Worm (Caenorhabditis elegans) whole organism, young adult: ENCODE results near the gene srw-1.

Experiments used
- B0019.2 ChIP-seq: fragments of 200-800 bp; sonication (Bioruptor generic); conservative IDR thresholded peaks from 2 replicates; pipeline ENCODE4 v1.3.6; 2022; ENCODE audit warnings: missing genetic modification reagents, missing genetic modification characterization, missing compliant biosample characterization
- B0261.1 ChIP-seq: sonication (generic microtip); optimal IDR thresholded peaks from 2 replicates; lab custom pipeline; 2016; ENCODE audit warnings: mild to moderate bottlenecking, missing genetic modification characterization, moderate library complexity, missing compliant biosample characterization
- F10E7.11 ChIP-seq: sonication (generic microtip); optimal IDR thresholded peaks from 2 replicates; lab custom pipeline; 2017; ENCODE audit warnings: mild to moderate bottlenecking, missing genetic modification characterization, moderate library complexity, missing compliant biosample characterization
- F23B12.7 ChIP-seq: sonication (generic microtip); optimal IDR thresholded peaks from 2 replicates; lab custom pipeline; 2017; ENCODE audit warnings: missing genetic modification characterization, mild to moderate bottlenecking, missing compliant biosample characterization, antibody characterized with exemption, moderate library complexity; ENCODE audit not compliant: insufficient read depth
- Y53F4B.3 ChIP-seq: fragments of 200-800 bp; sonication (Bioruptor generic); IDR thresholded peaks from 2 replicates; pipeline ENCODE4 v1.3.6; 2022; ENCODE audit warnings: missing genetic modification reagents, missing genetic modification characterization, missing compliant biosample characterization
- Y56A3A.18 ChIP-seq: fragments of 200-800 bp; sonication (Bioruptor generic); IDR thresholded peaks from 2 replicates; pipeline ENCODE4 v1.3.6; 2022; ENCODE audit warnings: missing genetic modification reagents, missing genetic modification characterization, missing compliant biosample characterization
- aptf-2 ChIP-seq: fragments of 200-800 bp; sonication (Bioruptor generic); conservative IDR thresholded peaks from 2 replicates; pipeline ENCODE4 v1.3.6; 2022; ENCODE audit warnings: missing genetic modification reagents, missing genetic modification characterization, missing compliant biosample characterization
- athp-1 ChIP-seq: sonication (generic microtip); optimal IDR thresholded peaks from 2 replicates; lab custom pipeline; 2017; ENCODE audit warnings: mild to moderate bottlenecking, missing genetic modification characterization, missing compliant biosample characterization
- attf-3 ChIP-seq: fragments of 200-800 bp; sonication (Bioruptor generic); conservative IDR thresholded peaks from 2 replicates; pipeline ENCODE4 v1.3.6; 2022; ENCODE audit warnings: missing genetic modification reagents, missing genetic modification characterization, missing compliant biosample characterization
- bed-2 ChIP-seq: fragments of 200-800 bp; sonication (Bioruptor generic); IDR thresholded peaks from 2 replicates; pipeline ENCODE4 v1.3.6; 2022; ENCODE audit warnings: missing genetic modification reagents, missing genetic modification characterization, missing compliant biosample characterization
- cebp-1 ChIP-seq, 2 experiments: fragments of 200-800 bp in 1 of 2; sonication (Bioruptor generic) in 1 of 2; sonication (generic microtip) in 1 of 2; IDR thresholded peaks in 1 of 2; optimal IDR thresholded peaks in 1 of 2; 2 replicates each; pipeline versions ENCODE4 v1.3.6 to Lab custom; 2017 to 2022; ENCODE audit warnings: missing compliant biosample characterization in 2 of 2, missing genetic modification characterization in 2 of 2, mild to moderate bottlenecking in 1 of 2, missing genetic modification reagents in 1 of 2, moderate library complexity in 1 of 2
- cebp-2 ChIP-seq: fragments of 200-800 bp; sonication (Bioruptor generic); IDR thresholded peaks from 2 replicates; pipeline ENCODE4 v1.3.6; 2022; ENCODE audit warnings: missing genetic modification characterization, missing compliant biosample characterization
- ceh-27 ChIP-seq: fragments of 200-800 bp; sonication (Bioruptor generic); optimal IDR thresholded peaks from 2 replicates; lab custom pipeline; 2018; ENCODE audit warnings: mild to moderate bottlenecking, missing genetic modification characterization, moderate library complexity, missing compliant biosample characterization
- ceh-58 ChIP-seq: fragments of 200-800 bp; sonication (Bioruptor generic); IDR thresholded peaks from 2 replicates; pipeline ENCODE4 v1.3.6; 2022; ENCODE audit warnings: missing genetic modification characterization, missing compliant biosample characterization
- ceh-79 ChIP-seq: sonication (generic microtip); optimal IDR thresholded peaks from 2 replicates; lab custom pipeline; 2017; ENCODE audit warnings: mild to moderate bottlenecking, missing genetic modification characterization, missing compliant biosample characterization
- chd-7 ChIP-seq: sonication (generic microtip); optimal IDR thresholded peaks from 2 replicates; lab custom pipeline; 2016; ENCODE audit warnings: mild to moderate bottlenecking, missing genetic modification characterization, moderate library complexity, missing compliant biosample characterization
- dpl-1 ChIP-seq: fragments of 150-350 bp; optimal IDR thresholded peaks from 2 replicates; lab custom pipeline; 2014; ENCODE audit warnings: missing biosample characterization, missing genetic modification reagents, missing genetic modification characterization
- egl-18 ChIP-seq: fragments of 200-800 bp; sonication (Bioruptor generic); IDR thresholded peaks from 2 replicates; pipeline ENCODE4 v1.3.6; 2022; ENCODE audit warnings: missing genetic modification reagents, missing genetic modification characterization, missing compliant biosample characterization
- ets-4 ChIP-seq: fragments of 200-800 bp; sonication (Bioruptor generic); optimal IDR thresholded peaks from 2 replicates; lab custom pipeline; 2018; ENCODE audit warnings: mild to moderate bottlenecking, missing genetic modification characterization, missing compliant biosample characterization
- gei-17 ChIP-seq: fragments of 200-800 bp; sonication (Bioruptor generic); optimal IDR thresholded peaks from 2 replicates; lab custom pipeline; 2018; ENCODE audit warnings: mild to moderate bottlenecking, missing genetic modification characterization, missing compliant biosample characterization
- him-1 ChIP-seq: sonication (generic microtip); optimal IDR thresholded peaks from 2 replicates; lab custom pipeline; 2016; ENCODE audit warnings: missing genotype, missing genetic modification reagents, missing genetic modification characterization, missing compliant biosample characterization
- lag-1 ChIP-seq: fragments of 200-800 bp; sonication (Bioruptor generic); IDR thresholded peaks from 2 replicates; pipeline ENCODE4 v1.3.6; 2022; ENCODE audit warnings: missing genetic modification reagents, missing genetic modification characterization, missing compliant biosample characterization
- let-607 ChIP-seq, 2 experiments: fragments of 200-800 bp in 1 of 2; sonication (Bioruptor generic) in 1 of 2; sonication (generic microtip) in 1 of 2; optimal IDR thresholded peaks; 2 replicates each; lab custom pipeline; 2016 to 2018; ENCODE audit warnings: mild to moderate bottlenecking in 2 of 2, missing compliant biosample characterization in 2 of 2, missing genetic modification characterization in 2 of 2, moderate library complexity in 2 of 2, missing genotype in 1 of 2
- lin-35 ChIP-seq, 3 experiments: fragments of 150-350 bp in 2 of 3; sonication (generic microtip) in 1 of 3; optimal IDR thresholded peaks; 2 replicates each; lab custom pipeline; 2014 to 2018; ENCODE audit warnings: missing biosample characterization in 3 of 3, missing genetic modification characterization in 3 of 3, missing genetic modification reagents in 3 of 3
- lsl-1 ChIP-seq: fragments of 200-800 bp; sonication (Bioruptor generic); optimal IDR thresholded peaks from 2 replicates; lab custom pipeline; 2018; ENCODE audit warnings: mild to moderate bottlenecking, missing genetic modification characterization, moderate library complexity, missing compliant biosample characterization
- madf-10 ChIP-seq: sonication (generic microtip); optimal IDR thresholded peaks from 2 replicates; lab custom pipeline; 2016; ENCODE audit warnings: mild to moderate bottlenecking, missing genetic modification characterization, missing compliant biosample characterization
- mel-28 ChIP-seq: sonication (generic microtip); optimal IDR thresholded peaks from 2 replicates; lab custom pipeline; 2016; ENCODE audit warnings: borderline replicate concordance, mild to moderate bottlenecking, missing genetic modification characterization, missing compliant biosample characterization
- nfyb-1 ChIP-seq: fragments of 200-800 bp; sonication (Bioruptor generic); IDR thresholded peaks from 2 replicates; pipeline ENCODE4 v1.3.6; 2022; ENCODE audit warnings: missing genetic modification reagents, missing genetic modification characterization, missing compliant biosample characterization
- nhr-90 ChIP-seq: sonication (generic microtip); optimal IDR thresholded peaks from 2 replicates; lab custom pipeline; 2016; ENCODE audit warnings: missing genotype, mild to moderate bottlenecking, missing genetic modification characterization, missing compliant biosample characterization
- rcor-1 ChIP-seq: fragments of 200-800 bp; sonication (Bioruptor generic); IDR thresholded peaks from 2 replicates; pipeline ENCODE4 v1.3.6; 2022; ENCODE audit warnings: missing genetic modification reagents, missing genetic modification characterization, missing compliant biosample characterization
- rec-8 ChIP-seq, 2 experiments: sonication (generic microtip); optimal IDR thresholded peaks; 2 replicates each; lab custom pipeline; 2016; ENCODE audit warnings: mild to moderate bottlenecking in 2 of 2, missing genetic modification characterization in 2 of 2, missing genetic modification reagents in 2 of 2, missing genotype in 2 of 2, missing biosample characterization in 1 of 2, missing compliant biosample characterization in 1 of 2, moderate library complexity in 1 of 2
- repo-1 ChIP-seq: sonication (generic microtip); optimal IDR thresholded peaks from 2 replicates; lab custom pipeline; 2017; ENCODE audit warnings: mild to moderate bottlenecking, missing genetic modification characterization, missing compliant biosample characterization
- sea-2 ChIP-seq: fragments of 200-800 bp; sonication (Bioruptor generic); IDR thresholded peaks from 2 replicates; pipeline ENCODE4 v1.3.6; 2022; ENCODE audit warnings: missing genetic modification characterization, missing compliant biosample characterization
- snpc-4 ChIP-seq, 5 experiments: fragments of 150-350 bp in 1 of 5; sonication (generic microtip) in 4 of 5; optimal IDR thresholded peaks; 2 replicates each; lab custom pipeline; 2014 to 2018; ENCODE audit warnings: missing genetic modification characterization in 5 of 5, missing biosample characterization in 3 of 5, antibody characterized with exemption in 2 of 5, mild to moderate bottlenecking in 2 of 5, missing compliant biosample characterization in 2 of 5, missing genotype in 2 of 5, moderate library complexity in 2 of 5, missing genetic modification reagents in 1 of 5
- xnd-1 ChIP-seq: sonication (generic microtip); optimal IDR thresholded peaks from 2 replicates; lab custom pipeline; 2016; ENCODE audit warnings: missing genotype, missing genetic modification reagents, missing genetic modification characterization, missing compliant biosample characterization
- zim-3 ChIP-seq: sonication (generic microtip); optimal IDR thresholded peaks from 2 replicates; lab custom pipeline; 2017; ENCODE audit warnings: mild to moderate bottlenecking, missing genetic modification characterization, moderate library complexity, missing compliant biosample characterization
- ztf-25 ChIP-seq: fragments of 200-800 bp; sonication (Bioruptor generic); IDR thresholded peaks from 2 replicates; pipeline ENCODE4 v1.3.6; 2022; ENCODE audit warnings: missing genetic modification reagents, missing genetic modification characterization, missing compliant biosample characterization
- ztf-6 ChIP-seq: fragments of 200-800 bp; sonication (Bioruptor generic); IDR thresholded peaks from 2 replicates; pipeline ENCODE4 v1.3.6; 2022; ENCODE audit warnings: missing genetic modification reagents, missing genetic modification characterization, missing compliant biosample characterization

The srw-1 gene

DNA sequence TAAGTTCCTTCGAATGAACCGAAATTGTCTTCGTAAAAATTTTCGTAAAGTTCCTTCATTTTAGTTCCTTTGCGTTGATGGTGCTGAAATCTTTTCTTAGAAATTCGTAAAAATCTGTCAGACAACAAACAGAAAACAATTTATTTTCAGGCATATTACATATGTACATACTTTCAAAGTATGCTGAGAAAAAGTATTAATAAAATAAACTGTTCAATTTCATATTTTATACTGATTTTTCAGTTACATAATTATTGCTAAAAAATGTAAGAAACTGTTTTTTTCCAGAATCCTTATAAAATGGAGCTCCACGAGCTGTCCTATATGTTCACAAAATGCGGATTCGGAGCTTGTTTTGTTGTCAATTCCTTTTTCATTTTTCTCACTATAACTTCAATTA, 39.4 kb upstream of the srw-1 start, which contains the start of gene str-45:
TSS of gene str-45 (plus strand) at position 301 of the 400 bp plus-strand sequence.
- TF ChIP-seq cebp-2 (GFP tag; lab: Robert Waterston, UW) = no peak
- TF ChIP-seq lsl-1 = no peak
- no peak for TF ChIP-seq cebp-1 (GFP tag; IDR thresholded peaks at IDR 0.05; lab: Robert Waterston, UW)
- TF ChIP-seq cebp-1 (tag; optimal IDR thresholded peaks at IDR 0.05; lab: Kevin White, UChicago) = no peak
- no peak for TF ChIP-seq Y53F4B.3 (GFP tag; lab: Robert Waterston, UW)
- TF ChIP-seq lin-35 (GFP tag; optimal IDR thresholded peaks at IDR 0.05; lab: Kevin White, UChicago) = no peak
- TF ChIP-seq attf-3 (GFP tag; lab: Robert Waterston, UW) = no peak
- TF ChIP-seq, all 124 proteins: peak for 0

DNA sequence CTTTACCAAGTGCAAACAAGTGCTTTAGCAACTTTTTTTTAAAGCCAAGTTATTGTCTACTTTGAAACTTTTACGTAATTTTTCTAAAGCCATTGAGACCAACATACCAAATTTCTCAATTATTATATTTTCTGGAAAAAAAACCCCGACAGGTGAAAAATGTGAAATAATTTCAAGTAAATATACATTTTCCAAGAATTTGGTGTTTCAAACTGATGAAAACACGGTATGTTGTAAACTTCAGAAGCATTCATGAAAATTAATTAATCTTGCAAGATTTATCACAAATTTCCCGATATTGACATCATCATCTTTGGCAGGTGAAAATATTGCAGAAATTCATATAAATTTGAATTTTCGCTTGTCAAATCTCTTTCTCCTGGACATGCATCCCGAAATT, 35.4 kb upstream of the srw-1 start, which contains the start of gene srz-11:
TSS of gene srz-11 (plus strand) at position 386 of the 400 bp plus-strand sequence.
- TF ChIP-seq athp-1 (tag; lab: Kevin White, UChicago) (no peak), aptf-2 (GFP tag; lab: Robert Waterston, UW) (no peak), xnd-1 (tag; lab: Kevin White, UChicago) (no peak), zim-3 (tag; lab: Kevin White, UChicago) (no peak), mel-28 (tag; lab: Kevin White, UChicago) (no peak), lag-1 (GFP tag; lab: Robert Waterston, UW) (no peak), rec-8 (tag; optimal IDR thresholded peaks at IDR 0.05; lab: Kevin White, UChicago) (no peak), F23B12.7 (tag; lab: Kevin White, UChicago) (no peak), B0261.1 (tag; lab: Kevin White, UChicago) (no peak), ztf-25 (GFP tag; lab: Robert Waterston, UW) (no peak), egl-18 (GFP tag; lab: Robert Waterston, UW) (no peak), Y56A3A.18 (GFP tag; lab: Robert Waterston, UW) (no peak), nhr-90 (no peak), ceh-27 (no peak)

- TF ChIP-seq ets-4 (GFP tag; lab: Kevin White, UChicago) (no peak), athp-1 (tag; lab: Kevin White, UChicago) (no peak), bed-2 (GFP tag; lab: Robert Waterston, UW) (no peak), ceh-58 (GFP tag; lab: Robert Waterston, UW) (no peak), lsl-1 (no peak), chd-7 (tag; lab: Kevin White, UChicago) (no peak), ceh-79 (tag; lab: Kevin White, UChicago) (no peak), ztf-6 (no peak), repo-1 (tag; lab: Kevin White, UChicago) (no peak), gei-17 (GFP tag; lab: Kevin White, UChicago) (no peak), F10E7.11 (tag; lab: Kevin White, UChicago) (no peak), him-1 (tag; lab: Kevin White, UChicago) (no peak), B0019.2 (GFP tag; lab: Robert Waterston, UW) (no peak), madf-10 (tag; lab: Kevin White, UChicago) (no peak), dpl-1 (no peak), sea-2 (no peak), let-607 (tag; optimal IDR thresholded peaks at IDR 0.05; lab: Kevin White, UChicago) (no peak), nfyb-1 (no peak), rcor-1 (no peak), snpc-4 (GFP tag; optimal IDR thresholded peaks at IDR 0.05; lab: Kevin White, UChicago) (no peak), snpc-4 (tag; optimal IDR thresholded peaks at IDR 0.05; lab: Kevin White, UChicago) (no peak)
Measured at ce11 chrV:15175459-15175858, 22.6 kb upstream of the srw-1 start, which contains the start of gene clec-47. Gene clec-47, plus strand, starts transcription at chrV:15175759.
